Worm (Caenorhabditis elegans): ENCODE results near the gene coh-1.

DNA sequence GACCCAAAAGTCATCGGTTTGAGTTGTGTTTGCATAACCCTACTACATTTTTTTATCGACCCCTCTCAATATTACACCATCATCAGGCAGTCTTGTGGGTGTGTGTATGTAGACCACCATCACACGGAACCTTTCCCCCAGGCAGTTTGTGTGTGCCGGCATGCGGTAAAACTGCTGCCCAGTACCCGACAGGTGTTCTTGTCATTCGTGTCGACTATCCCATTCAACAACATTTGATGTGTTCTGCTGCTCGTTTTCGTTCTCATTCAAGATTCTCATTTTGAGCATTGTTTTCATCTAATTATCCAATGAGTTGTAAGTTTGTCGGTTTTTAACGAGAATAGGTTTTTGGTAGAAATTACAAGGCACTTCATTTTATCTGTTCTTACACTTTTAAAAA, 47.8 kb upstream of the coh-1 start:
- TF ChIP-seq cebp-2 (GFP tag; IDR thresholded peaks at IDR 0.05) (no peak), attf-3 (GFP tag; conservative IDR thresholded peaks at IDR 0.05) (no peak), cebp-1 (GFP tag; IDR thresholded peaks at IDR 0.05) (no peak), cebp-1 (tag; optimal IDR thresholded peaks at IDR 0.05) (no peak), pha-4 (tag; optimal IDR thresholded peaks at IDR 0.05) (no peak), F23B12.7 (tag; optimal IDR thresholded peaks at IDR 0.05; ENCODE audit: insufficient read depth) (no peak)

Data from whole organism, young adult.